Worm (Caenorhabditis elegans): ENCODE measurements around the gene glb-15.
A peak's percentile ranks its signal among the peaks of the same experiment; 100 is the strongest.

Gene glb-15

ce11 chrV:11570169-11570651 lies 47.9 kb downstream of the glb-15 start, which contains the start of the genes nhr-101 and pms-2:
TSS of gene nhr-101 (plus strand) at chrV:11570476.
TSS of gene pms-2 (minus strand) at chrV:11570601.
- TF ChIP-seq nhr-11 (tag; optimal IDR thresholded peaks at IDR 0.05) (no peak), sma-3 (GFP tag; optimal IDR thresholded peaks at IDR 0.05) (no peak), ama-1 (optimal IDR thresholded peaks at IDR 0.05) (no peak), ceh-82 (tag; optimal IDR thresholded peaks at IDR 0.05) (no peak), nhr-10 (tag; optimal IDR thresholded peaks at IDR 0.05) (no peak), nhr-21 (tag; optimal IDR thresholded peaks at IDR 0.05) (peak; percentile 4), mdl-1 (tag; optimal IDR thresholded peaks at IDR 0.05) (no peak), mbf-1 (tag; optimal IDR thresholded peaks at IDR 0.05) (no peak), sma-9 (GFP tag; optimal IDR thresholded peaks at IDR 0.05) (peak; percentile 42), sma-9 (tag; optimal IDR thresholded peaks at IDR 0.05) (no peak), nhr-77 (tag; optimal IDR thresholded peaks at IDR 0.05) (no peak), mab-5 (tag; optimal IDR thresholded peaks at IDR 0.05) (no peak), Y55F3AM.14 (GFP tag; optimal IDR thresholded peaks at IDR 0.05) (no peak), blmp-1 (tag; optimal IDR thresholded peaks at IDR 0.05; ENCODE audit: insufficient read depth) (no peak), elt-1 (tag; optimal IDR thresholded peaks at IDR 0.05) (no peak), crh-2 (tag; optimal IDR thresholded peaks at IDR 0.05) (no peak), aly-2 (tag; optimal IDR thresholded peaks at IDR 0.05) (no peak), sem-4 (tag; optimal IDR thresholded peaks at IDR 0.05) (no peak), ztf-1 (GFP tag; conservative IDR thresholded peaks at IDR 0.05) (no peak), nhr-129 (tag; optimal IDR thresholded peaks at IDR 0.05) (peak; percentile 41), ztf-11 (tag; optimal IDR thresholded peaks at IDR 0.05) (no peak), nhr-25 (tag; optimal IDR thresholded peaks at IDR 0.05) (no peak), fos-1 (tag; optimal IDR thresholded peaks at IDR 0.05) (peak; percentile 6), snpc-4 (tag; optimal IDR thresholded peaks at IDR 0.05) (no peak), ztf-4 (tag; optimal IDR thresholded peaks at IDR 0.05) (peak; percentile 1), gmeb-1 (tag; optimal IDR thresholded peaks at IDR 0.05) (no peak), unc-39 (tag; optimal IDR thresholded peaks at IDR 0.05) (no peak), lsy-2 (tag; optimal IDR thresholded peaks at IDR 0.05) (no peak)
